Worm (Caenorhabditis elegans): ENCODE results near the gene W04H10.6.

DNA sequence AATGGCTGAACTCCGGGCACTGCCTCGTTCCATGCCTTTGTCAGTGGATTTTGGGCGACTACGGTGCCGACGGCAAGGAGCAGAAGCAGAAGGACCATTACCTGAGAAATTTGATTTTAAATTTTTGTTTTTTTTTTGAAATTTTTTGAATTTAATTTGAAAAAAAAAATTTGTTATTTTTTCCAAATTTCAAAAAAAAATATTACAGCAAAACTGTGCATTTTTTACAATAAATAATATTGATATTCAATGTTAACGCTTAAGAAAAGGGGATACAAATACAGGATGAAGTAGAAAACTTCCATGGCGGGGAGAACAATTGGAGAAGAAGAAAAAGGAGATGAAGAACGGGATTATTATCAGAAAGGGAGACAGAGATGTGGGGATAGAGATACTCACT, 36.2 kb downstream of the W04H10.6 start, which contains the start of gene mlt-8:
- TF ChIP-seq ama-1 (optimal IDR thresholded peaks at IDR 0.05) (no peak), ama-1 (GFP tag; optimal IDR thresholded peaks at IDR 0.05) (no peak), tbx-9 (tag; optimal IDR thresholded peaks at IDR 0.05; ENCODE audit: borderline replicate concordance) (no peak), rcor-1 (GFP tag; IDR thresholded peaks at IDR 0.05) (no peak), F49E8.2 (tag; optimal IDR thresholded peaks at IDR 0.05; ENCODE audit: insufficient read depth) (no peak), him-1 (tag; optimal IDR thresholded peaks at IDR 0.05) (no peak), nfya-1 (tag; optimal IDR thresholded peaks at IDR 0.05; ENCODE audit: borderline replicate concordance, insufficient read depth) (no peak)
